Worm (Caenorhabditis elegans) whole organism, L4/young adult: ENCODE measurements around the gene dyci-1.

ENCODE experiments used
- W03F9.2 ChIP-seq: fragments of 150-350 bp; optimal IDR thresholded peaks from 2 replicates; lab custom pipeline; 2014; ENCODE audit warnings: missing biosample characterization, missing genetic modification characterization
- dao-5 ChIP-seq: sonication (generic microtip); optimal IDR thresholded peaks from 2 replicates; lab custom pipeline; 2016; ENCODE audit warnings: missing genotype, missing genetic modification characterization, moderate library complexity, missing compliant biosample characterization
- him-1 ChIP-seq: sonication (generic microtip); optimal IDR thresholded peaks from 2 replicates; lab custom pipeline; 2016; ENCODE audit warnings: missing genotype, missing genetic modification reagents, missing genetic modification characterization, missing compliant biosample characterization

ce11 chrIV:6750117-6750516 is 35.0 kb downstream of the dyci-1 start:
- TF ChIP-seq him-1 (tag; lab: Kevin White, UChicago) (no peak), W03F9.2 (tag; lab: Kevin White, UChicago) (no peak), dao-5 (tag; lab: Kevin White, UChicago) (no peak)
